Worm (Caenorhabditis elegans) whole organism, L2 larva: ENCODE measurements around the gene ZK355.2.

Experiments
- ama-1 ChIP-seq: fragments of 150-350 bp; optimal IDR thresholded peaks from 2 replicates; lab custom pipeline; 2018; ENCODE audit warnings: inconsistent platforms
- elt-3 ChIP-seq: sonication (generic microtip); optimal IDR thresholded peaks from 2 replicates; lab custom pipeline; 2017; ENCODE audit warnings: missing biosample characterization, missing genetic modification characterization
- nhr-12 ChIP-seq: fragments of 150-350 bp; optimal IDR thresholded peaks from 2 replicates; lab custom pipeline; 2014; ENCODE audit warnings: missing biosample characterization, missing genetic modification characterization
- nhr-129 ChIP-seq: fragments of 150-350 bp; optimal IDR thresholded peaks from 2 replicates; lab custom pipeline; 2014; ENCODE audit warnings: missing biosample characterization, missing genetic modification characterization
- nhr-25 ChIP-seq: fragments of 150-350 bp; sonication (generic microtip); optimal IDR thresholded peaks from 3 replicates; lab custom pipeline; 2014; ENCODE audit warnings: missing biosample characterization, missing genetic modification characterization
- snpc-4 ChIP-seq: fragments of 150-350 bp; optimal IDR thresholded peaks from 2 replicates; lab custom pipeline; 2014; ENCODE audit warnings: missing biosample characterization, missing genetic modification characterization
- unc-39 ChIP-seq: fragments of 150-350 bp; optimal IDR thresholded peaks from 2 replicates; lab custom pipeline; 2014; ENCODE audit warnings: missing biosample characterization, missing genetic modification characterization
- zag-1 ChIP-seq: fragments of 150-350 bp; optimal IDR thresholded peaks from 2 replicates; lab custom pipeline; 2014; ENCODE audit warnings: missing biosample characterization, missing genetic modification characterization
- ztf-1 ChIP-seq: fragments of 200-800 bp; sonication (Bioruptor generic); conservative IDR thresholded peaks from 2 replicates; pipeline ENCODE4 v1.3.6; 2022; ENCODE audit warnings: missing genetic modification characterization, missing compliant biosample characterization
- ztf-4 ChIP-seq: fragments of 150-350 bp; optimal IDR thresholded peaks from 2 replicates; lab custom pipeline; 2014; ENCODE audit warnings: missing biosample characterization, missing genetic modification characterization

- no peak for TF ChIP-seq ztf-4 (tag; lab: Kevin White, UChicago)
- TF ChIP-seq snpc-4 (tag; lab: Kevin White, UChicago), result no peak
- TF ChIP-seq nhr-25 (tag; lab: Kevin White, UChicago), result peak; percentile 66
- TF ChIP-seq ama-1 (lab: Kevin White, UChicago), result no peak
- TF ChIP-seq nhr-12 (tag; lab: Kevin White, UChicago), result no peak
- no peak for TF ChIP-seq unc-39 (tag; lab: Kevin White, UChicago)
- TF ChIP-seq nhr-129 (tag; lab: Kevin White, UChicago), result no peak
- no peak for TF ChIP-seq ztf-1 (GFP tag; lab: Robert Waterston, UW)
- TF ChIP-seq zag-1 (tag; lab: Kevin White, UChicago), result no peak
- TF ChIP-seq elt-3 (tag; lab: Kevin White, UChicago), result no peak
Observed at ce11 chrII:2975561-2976230, 52.0 kb downstream of the ZK355.2 start.
